Worm (Caenorhabditis elegans) whole organism, L1 larva: Measurements from ENCODE around the gene Y56A3A.22.
A peak's percentile ranks its signal among the peaks of the same experiment; 100 is the strongest.

Experiments used
- F16B12.6 ChIP-seq: fragments of 150-350 bp; optimal IDR thresholded peaks from 2 replicates; lab custom pipeline; 2014; ENCODE audit warnings: missing biosample characterization, missing genetic modification characterization
- Y116A8C.19 ChIP-seq: sonication (generic microtip); optimal IDR thresholded peaks from 2 replicates; lab custom pipeline; 2016; ENCODE audit warnings: missing compliant biosample characterization, missing genetic modification characterization, borderline replicate concordance
- aly-2 ChIP-seq: fragments of 150-350 bp; optimal IDR thresholded peaks from 2 replicates; lab custom pipeline; 2014; ENCODE audit warnings: missing biosample characterization, missing genetic modification characterization
- ama-1 ChIP-seq: fragments of 150-350 bp; optimal IDR thresholded peaks from 2 replicates; lab custom pipeline; 2014
- blmp-1 ChIP-seq: fragments of 150-350 bp; optimal IDR thresholded peaks from 2 replicates; lab custom pipeline; 2014; ENCODE audit warnings: missing biosample characterization, missing genetic modification characterization
- dpl-1 ChIP-seq, 3 experiments: fragments of 150-350 bp in 2 of 3; sonication (generic microtip) in 1 of 3; optimal IDR thresholded peaks; 2 replicates each; lab custom pipeline; 2014 to 2017; ENCODE audit warnings: missing biosample characterization in 3 of 3, missing genetic modification characterization in 3 of 3, missing genetic modification reagents in 3 of 3
- dsc-1 ChIP-seq: sonication (generic microtip); optimal IDR thresholded peaks from 2 replicates; lab custom pipeline; 2016; ENCODE audit warnings: mild to moderate bottlenecking, missing genetic modification characterization, missing compliant biosample characterization
- efl-1 ChIP-seq, 4 experiments: fragments of 150-350 bp; optimal IDR thresholded peaks in 3 of 4; peaks in 1 of 4; 1 replicate in 1 of 4; 2 replicates in 3 of 4; lab custom pipeline; 2014; ENCODE audit warnings: missing biosample characterization in 2 of 4, missing genetic modification characterization in 2 of 4, missing genetic modification reagents in 2 of 4
- egl-13 ChIP-seq: sonication (generic microtip); optimal IDR thresholded peaks from 2 replicates; lab custom pipeline; 2016; ENCODE audit warnings: missing genotype, missing genetic modification reagents, missing genetic modification characterization, missing compliant biosample characterization
- egl-27 ChIP-seq, 2 experiments: fragments of 150-350 bp in 1 of 2; sonication (generic microtip); optimal IDR thresholded peaks; 3 replicates each; lab custom pipeline; 2017 to 2018; ENCODE audit warnings: missing biosample characterization in 2 of 2, missing genetic modification characterization in 2 of 2, missing genetic modification reagents in 2 of 2
- elt-3 ChIP-seq, 6 experiments: fragments of 150-350 bp in 1 of 6; sonication (generic microtip); optimal IDR thresholded peaks; 2 replicates each; lab custom pipeline; 2017 to 2018; ENCODE audit warnings: missing biosample characterization in 6 of 6, missing genetic modification characterization in 6 of 6, inconsistent platforms in 1 of 6
- ets-5 ChIP-seq: fragments of 200-800 bp; sonication (Bioruptor generic); IDR thresholded peaks from 2 replicates; pipeline ENCODE4 v1.3.6; 2022; ENCODE audit warnings: missing genetic modification characterization, missing compliant biosample characterization
- fkh-4 ChIP-seq: sonication (generic microtip); optimal IDR thresholded peaks from 2 replicates; lab custom pipeline; 2016; ENCODE audit warnings: missing compliant biosample characterization, missing genetic modification characterization, borderline replicate concordance
- fkh-8 ChIP-seq: sonication (generic microtip); optimal IDR thresholded peaks from 2 replicates; lab custom pipeline; 2016; ENCODE audit warnings: mild to moderate bottlenecking, missing genetic modification characterization, missing compliant biosample characterization
- irx-1 ChIP-seq: sonication (generic microtip); optimal IDR thresholded peaks from 2 replicates; lab custom pipeline; 2016; ENCODE audit warnings: missing genetic modification characterization, missing compliant biosample characterization
- isw-1 ChIP-seq: fragments of 200-800 bp; sonication (Bioruptor generic); IDR thresholded peaks from 2 replicates; pipeline ENCODE4 v1.3.6; 2022; ENCODE audit warnings: missing genetic modification characterization, missing compliant biosample characterization
- jun-1 ChIP-seq: fragments of 150-350 bp; optimal IDR thresholded peaks from 2 replicates; lab custom pipeline; 2014; ENCODE audit warnings: missing biosample characterization, missing genetic modification reagents, missing genetic modification characterization
- lin-13 ChIP-seq: fragments of 150-350 bp; optimal IDR thresholded peaks from 2 replicates; lab custom pipeline; 2014; ENCODE audit warnings: missing biosample characterization, missing genetic modification reagents, missing genetic modification characterization
- lin-14 ChIP-seq: fragments of 200-800 bp; sonication (Bioruptor generic); optimal IDR thresholded peaks from 2 replicates; lab custom pipeline; 2018; ENCODE audit warnings: mild to moderate bottlenecking, missing genetic modification characterization, moderate library complexity, missing compliant biosample characterization
- lin-15B ChIP-seq: fragments of 150-350 bp; sonication (generic microtip); optimal IDR thresholded peaks from 3 replicates; lab custom pipeline; 2014; ENCODE audit warnings: missing biosample characterization, missing genetic modification characterization
- lin-35 ChIP-seq, 2 experiments: fragments of 150-350 bp; optimal IDR thresholded peaks; 2 replicates each; lab custom pipeline; 2014; ENCODE audit warnings: missing biosample characterization in 2 of 2, missing genetic modification characterization in 2 of 2, missing genetic modification reagents in 2 of 2
- lin-39 ChIP-seq: fragments of 150-350 bp; optimal IDR thresholded peaks from 2 replicates; lab custom pipeline; 2014; ENCODE audit warnings: missing biosample characterization, missing genetic modification reagents, missing genetic modification characterization
- lir-3 ChIP-seq: sonication (generic microtip); optimal IDR thresholded peaks from 2 replicates; lab custom pipeline; 2016; ENCODE audit warnings: mild to moderate bottlenecking, missing genetic modification characterization, moderate library complexity, missing compliant biosample characterization; ENCODE audit not compliant: poor library complexity
- lsy-2 ChIP-seq, 2 experiments: fragments of 150-350 bp; optimal IDR thresholded peaks; 2 replicates each; lab custom pipeline; 2014; ENCODE audit warnings: missing biosample characterization in 2 of 2, missing genetic modification characterization in 2 of 2
- mep-1 ChIP-seq: fragments of 150-350 bp; optimal IDR thresholded peaks from 2 replicates; lab custom pipeline; 2014; ENCODE audit warnings: missing biosample characterization, missing genetic modification characterization
- nhr-12 ChIP-seq: sonication (generic microtip); optimal IDR thresholded peaks from 2 replicates; lab custom pipeline; 2017; ENCODE audit warnings: missing biosample characterization, missing genetic modification characterization
- nhr-20 ChIP-seq: sonication (generic microtip); optimal IDR thresholded peaks from 2 replicates; lab custom pipeline; 2016; ENCODE audit warnings: mild to moderate bottlenecking, missing genetic modification characterization, missing compliant biosample characterization
- nhr-237 ChIP-seq: fragments of 150-350 bp; optimal IDR thresholded peaks from 2 replicates; lab custom pipeline; 2014; ENCODE audit warnings: missing biosample characterization, missing genetic modification characterization
- nhr-47 ChIP-seq: sonication (generic microtip); optimal IDR thresholded peaks from 2 replicates; lab custom pipeline; 2016; ENCODE audit warnings: mild to moderate bottlenecking, missing genetic modification characterization, moderate library complexity, missing compliant biosample characterization
- nhr-71 ChIP-seq: sonication (generic microtip); optimal IDR thresholded peaks from 2 replicates; lab custom pipeline; 2016; ENCODE audit warnings: mild to moderate bottlenecking, missing genetic modification characterization, moderate library complexity, missing compliant biosample characterization
- nhr-77 ChIP-seq: fragments of 150-350 bp; optimal IDR thresholded peaks from 2 replicates; lab custom pipeline; 2014; ENCODE audit warnings: missing biosample characterization, missing genetic modification characterization
- nhr-85 ChIP-seq: sonication (generic microtip); peaks from one replicate; lab custom pipeline; 2016; ENCODE audit warnings: missing genetic modification characterization, inconsistent platforms, missing compliant biosample characterization
- nhr-90 ChIP-seq: sonication (generic microtip); optimal IDR thresholded peaks from 2 replicates; lab custom pipeline; 2016; ENCODE audit warnings: mild to moderate bottlenecking, missing genetic modification characterization, missing compliant biosample characterization; ENCODE audit not compliant: poor library complexity
- rnt-1 ChIP-seq: sonication (generic microtip); optimal IDR thresholded peaks from 2 replicates; lab custom pipeline; 2016; ENCODE audit warnings: mild to moderate bottlenecking, missing genetic modification characterization, moderate library complexity, missing compliant biosample characterization
- skn-1 ChIP-seq: fragments of 150-350 bp; optimal IDR thresholded peaks from 2 replicates; lab custom pipeline; 2014; ENCODE audit warnings: missing biosample characterization, missing genetic modification characterization
- snpc-4 ChIP-seq: fragments of 150-350 bp; optimal IDR thresholded peaks from 2 replicates; lab custom pipeline; 2014; ENCODE audit warnings: missing biosample characterization, missing genetic modification characterization
- snu-23 ChIP-seq: sonication (generic microtip); optimal IDR thresholded peaks from 2 replicates; lab custom pipeline; 2016; ENCODE audit warnings: missing genetic modification characterization, missing compliant biosample characterization
- sox-4 ChIP-seq: sonication (generic microtip); optimal IDR thresholded peaks from 2 replicates; lab custom pipeline; 2016; ENCODE audit warnings: missing genetic modification characterization, missing compliant biosample characterization
- swsn-7 ChIP-seq: sonication (generic microtip); optimal IDR thresholded peaks from 2 replicates; lab custom pipeline; 2016; ENCODE audit warnings: missing genetic modification characterization, missing compliant biosample characterization
- tbx-2 ChIP-seq: sonication (generic microtip); optimal IDR thresholded peaks from 2 replicates; lab custom pipeline; 2016; ENCODE audit warnings: missing genetic modification characterization, missing compliant biosample characterization
- vab-15 ChIP-seq: sonication (generic microtip); optimal IDR thresholded peaks from 2 replicates; lab custom pipeline; 2017; ENCODE audit warnings: missing genotype, mild to moderate bottlenecking, missing genetic modification characterization, missing compliant biosample characterization
- zag-1 ChIP-seq: fragments of 150-350 bp; optimal IDR thresholded peaks from 2 replicates; lab custom pipeline; 2014; ENCODE audit warnings: missing biosample characterization, missing genetic modification characterization
- ztf-11 ChIP-seq, 2 experiments: sonication (generic microtip); optimal IDR thresholded peaks; 2 replicates each; lab custom pipeline; 2016 to 2017; ENCODE audit warnings: missing genetic modification characterization in 2 of 2, missing biosample characterization in 1 of 2, missing compliant biosample characterization in 1 of 2
- ztf-4 ChIP-seq: fragments of 150-350 bp; optimal IDR thresholded peaks from 2 replicates; lab custom pipeline; 2014; ENCODE audit warnings: missing biosample characterization, missing genetic modification characterization

The Y56A3A.22 gene

DNA sequence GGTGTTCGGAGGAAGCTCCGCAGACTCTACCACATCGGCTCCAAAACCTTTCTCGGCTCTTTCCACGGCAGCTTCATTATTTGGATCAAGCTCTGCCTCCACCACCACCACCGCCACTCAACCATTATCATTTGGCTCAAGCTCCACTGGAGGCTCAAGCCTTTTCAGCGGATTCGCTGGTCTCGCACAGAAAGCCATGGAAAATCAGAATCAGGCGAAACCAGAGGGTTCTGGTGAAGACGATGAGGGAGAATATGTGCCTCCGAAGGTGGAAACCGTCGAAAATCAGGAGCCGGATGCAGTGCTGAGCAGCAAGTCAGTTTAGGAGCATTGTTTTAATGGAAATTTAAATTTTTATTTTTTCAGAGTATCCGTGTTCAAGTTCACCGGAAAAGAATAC lies 4.4 kb upstream of the Y56A3A.22 start:
- no peak for TF ChIP-seq egl-27 (tag; optimal IDR thresholded peaks at IDR 0.05; lab: Kevin White, UChicago)
- no peak for TF ChIP-seq vab-15 (tag; lab: Kevin White, UChicago)
- no peak for TF ChIP-seq fkh-4 (tag; lab: Kevin White, UChicago)

ce11 chrIII:11917525-11917924 lies 4.0 kb upstream of the Y56A3A.22 start:
- no peak for TF ChIP-seq egl-13
- no peak for TF ChIP-seq ztf-11 (tag; optimal IDR thresholded peaks at IDR 0.05; lab: Kevin White, UChicago)
- no peak for TF ChIP-seq lin-14 (GFP tag; lab: Kevin White, UChicago)

DNA sequence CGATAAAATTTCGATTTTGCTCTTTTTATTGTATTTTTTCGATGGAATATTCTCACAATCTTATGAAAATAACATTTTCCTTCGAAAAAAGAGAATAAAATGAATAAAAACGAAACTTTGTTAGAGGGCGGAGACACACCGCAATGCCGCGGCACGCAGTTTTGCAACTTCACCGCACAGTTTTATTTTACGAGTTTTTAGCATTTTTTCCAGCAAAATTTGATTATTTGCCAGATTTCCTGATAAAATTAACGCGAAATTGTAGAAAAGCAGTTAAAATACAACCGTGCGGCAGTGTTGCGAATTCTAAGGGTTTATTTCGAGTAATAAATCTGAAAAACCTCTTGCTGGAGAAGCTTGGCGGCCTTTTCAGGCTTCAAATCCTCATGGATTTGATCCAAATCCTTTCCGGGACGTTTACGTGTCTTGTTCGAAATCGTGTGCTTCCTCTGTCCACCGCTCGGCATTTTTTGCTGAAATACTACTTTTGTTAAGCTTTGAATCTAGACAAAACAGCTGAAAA lies 3.2 kb upstream of the Y56A3A.22 start, which contains the start of gene znf-593:
Gene znf-593, minus strand, starts transcription at position 473 of the 523 bp plus-strand sequence.
- peak; percentile 23 for TF ChIP-seq nhr-90 (tag; lab: Kevin White, UChicago)
- TF ChIP-seq dpl-1 (GFP tag; optimal IDR thresholded peaks at IDR 0.05; lab: Kevin White, UChicago): peak in 1 of 3 experiments; percentile 0
- TF ChIP-seq rnt-1 (tag; lab: Kevin White, UChicago): peak; percentile 9
- no peak for TF ChIP-seq lin-35 (GFP tag; optimal IDR thresholded peaks at IDR 0.05; lab: Kevin White, UChicago)
- peak; percentile 50 for TF ChIP-seq nhr-85 (tag; lab: Kevin White, UChicago)
- TF ChIP-seq snu-23 (GFP tag; lab: Kevin White, UChicago): no peak
- TF ChIP-seq efl-1 (optimal IDR thresholded peaks at IDR 0.05; lab: Kevin White, UChicago): no peak
- TF ChIP-seq efl-1 (GFP tag; optimal IDR thresholded peaks at IDR 0.05 in 1 of 2; lab: Kevin White, UChicago): peak in 1 of 2 experiments; percentile 90
- peak; percentile 2 for TF ChIP-seq irx-1 (tag; lab: Kevin White, UChicago)

ce11 chrIII:11920187-11920785 lies 1.2 kb upstream of the Y56A3A.22 start, which contains the start of the genes ccf-1 and trap-4:
Gene ccf-1 (minus strand): TSS chrIII:11920237.
Gene trap-4 (plus strand): TSS chrIII:11920735.
- TF ChIP-seq jun-1 (peak; percentile 29), ztf-4 (tag; lab: Kevin White, UChicago) (peak; percentile 20), fkh-8 (peak; percentile 7), aly-2 (tag; lab: Kevin White, UChicago) (peak; percentile 7), mep-1 (tag; lab: Kevin White, UChicago) (peak; percentile 75), rnt-1 (tag; lab: Kevin White, UChicago) (peak; percentile 47), elt-3 (tag; optimal IDR thresholded peaks at IDR 0.05; lab: Kevin White, UChicago) (peak in 2 of 6 experiments; percentile 26 to 48), lin-39 (tag; lab: Kevin White, UChicago) (no peak), nhr-90 (tag; lab: Kevin White, UChicago) (peak; percentile 20), vab-15 (tag; lab: Kevin White, UChicago) (no peak), ets-5 (GFP tag; lab: Robert Waterston, UW) (no peak), nhr-20 (tag; lab: Kevin White, UChicago) (peak; percentile 46), zag-1 (no peak), F16B12.6 (tag; lab: Kevin White, UChicago) (peak; percentile 49), lin-15B (peak; percentile 16), ama-1 (no peak), dsc-1 (tag; lab: Kevin White, UChicago) (peak; percentile 35), dpl-1 (GFP tag; optimal IDR thresholded peaks at IDR 0.05; lab: Kevin White, UChicago) (peak; percentile 51 to 72 (median 65)), nhr-237 (tag; lab: Kevin White, UChicago) (no peak), nhr-47 (tag; lab: Kevin White, UChicago) (peak; percentile 52), snpc-4 (tag; lab: Kevin White, UChicago) (peak; percentile 25), isw-1 (peak; percentile 56), skn-1 (tag; lab: Kevin White, UChicago) (peak; percentile 44), nhr-77 (peak; percentile 42), swsn-7 (tag; lab: Kevin White, UChicago) (peak; percentile 6), nhr-71 (peak; percentile 58), tbx-2 (tag; lab: Kevin White, UChicago) (peak; percentile 32), lsy-2 (tag; optimal IDR thresholded peaks at IDR 0.05; lab: Kevin White, UChicago) (peak; percentile 61 to 84), nhr-12 (tag; lab: Kevin White, UChicago) (no peak), efl-1 (optimal IDR thresholded peaks at IDR 0.05; lab: Kevin White, UChicago) (peak; percentile 67 to 76), efl-1 (GFP tag; optimal IDR thresholded peaks at IDR 0.05 in 1 of 2; lab: Kevin White, UChicago) (peak; percentile 62 to 94), lin-13 (peak; percentile 55), sox-4 (no peak), Y116A8C.19 (no peak), lir-3 (tag; lab: Kevin White, UChicago) (no peak), blmp-1 (tag; lab: Kevin White, UChicago) (peak; percentile 66)
